Fruit fly (Drosophila melanogaster) whole organism, embryonic: ENCODE measurements around the gene CG3337.
A peak's percentile ranks its signal among the peaks of the same experiment; 100 is the strongest.

Experiments used
- B-H2 ChIP-seq: fragments of 200-800 bp; sonication (Bioruptor generic); optimal IDR thresholded peaks from 2 replicates; lab custom pipeline; 2018; ENCODE audit warnings: missing biosample characterization, mild to moderate bottlenecking, missing genetic modification characterization
- Bgb ChIP-seq: fragments of 200-800 bp; sonication (Bioruptor generic); IDR thresholded peaks from 2 replicates; pipeline ENCODE4 v1.3.6; 2022; ENCODE audit warnings: missing biosample characterization, missing genetic modification characterization; ENCODE audit not compliant: partially characterized antibody
- CG11398 ChIP-seq: fragments of 200-800 bp; sonication (Bioruptor generic); optimal IDR thresholded peaks from 2 replicates; lab custom pipeline; 2016; ENCODE audit warnings: missing biosample characterization, missing genetic modification characterization
- CG11560 ChIP-seq: fragments of 200-800 bp; sonication (Bioruptor generic); IDR thresholded peaks from 3 replicates; pipeline ENCODE4 v1.3.6; 2022; ENCODE audit warnings: missing biosample characterization, missing genetic modification characterization
- CG12155 ChIP-seq: fragments of 200-800 bp; sonication (Bioruptor generic); optimal IDR thresholded peaks from 3 replicates; lab custom pipeline; 2016; ENCODE audit warnings: missing biosample characterization, missing genetic modification characterization
- CG12219 ChIP-seq: fragments of 200-800 bp; sonication (Bioruptor generic); optimal IDR thresholded peaks from 3 replicates; lab custom pipeline; 2018; ENCODE audit warnings: missing biosample characterization, mild to moderate bottlenecking, missing genetic modification characterization
- CG12769 ChIP-seq: fragments of 200-800 bp; sonication (Bioruptor generic); optimal IDR thresholded peaks from 2 replicates; lab custom pipeline; 2019; ENCODE audit warnings: missing biosample characterization, mild to moderate bottlenecking, missing genetic modification characterization, moderate library complexity
- CG15514 ChIP-seq: fragments of 200-800 bp; sonication (Bioruptor generic); optimal IDR thresholded peaks from 3 replicates; lab custom pipeline; 2017; ENCODE audit warnings: missing biosample characterization, missing genetic modification characterization, mild to moderate bottlenecking, moderate library complexity, missing genetic modification reagents
- CG1603 ChIP-seq: fragments of 200-800 bp; sonication (Bioruptor generic); optimal IDR thresholded peaks from 2 replicates; lab custom pipeline; 2019; ENCODE audit warnings: missing biosample characterization, mild to moderate bottlenecking, missing genetic modification characterization, moderate library complexity
- CG16815 ChIP-seq: fragments of 200-800 bp; sonication (Bioruptor generic); optimal IDR thresholded peaks from 3 replicates; lab custom pipeline; 2017; ENCODE audit warnings: missing biosample characterization, mild to moderate bottlenecking, missing genetic modification characterization
- CG17359 ChIP-seq: fragments of 200-800 bp; sonication (Bioruptor generic); optimal IDR thresholded peaks from 3 replicates; lab custom pipeline; 2018; ENCODE audit warnings: missing biosample characterization, mild to moderate bottlenecking, missing genetic modification characterization, moderate library complexity
- CG17912 ChIP-seq: fragments of 200-800 bp; sonication (Bioruptor generic); optimal IDR thresholded peaks from 2 replicates; lab custom pipeline; 2018; ENCODE audit warnings: missing biosample characterization, mild to moderate bottlenecking, missing genetic modification characterization
- CG3065 ChIP-seq: fragments of 200-800 bp; sonication (Bioruptor generic); optimal IDR thresholded peaks from 2 replicates; lab custom pipeline; 2016; ENCODE audit warnings: missing biosample characterization, missing genetic modification characterization
- CG34422 ChIP-seq: fragments of 200-800 bp; sonication (Bioruptor generic); IDR thresholded peaks from 3 replicates; pipeline ENCODE4 v1.3.6; 2022; ENCODE audit warnings: missing biosample characterization, missing genetic modification characterization
- CG3838 ChIP-seq: fragments of 200-800 bp; sonication (Bioruptor generic); optimal IDR thresholded peaks from 3 replicates; lab custom pipeline; 2016; ENCODE audit warnings: missing biosample characterization, missing genetic modification characterization
- CG4282 ChIP-seq: fragments of 200-800 bp; sonication (Bioruptor generic); optimal IDR thresholded peaks from 2 replicates; lab custom pipeline; 2016; ENCODE audit warnings: missing biosample characterization, missing genetic modification characterization
- CG4707 ChIP-seq: fragments of 200-800 bp; sonication (Bioruptor generic); optimal IDR thresholded peaks from 2 replicates; lab custom pipeline; 2018; ENCODE audit warnings: missing biosample characterization, mild to moderate bottlenecking, missing genetic modification characterization, moderate library complexity
- CG4854 ChIP-seq: fragments of 200-800 bp; sonication (Bioruptor generic); optimal IDR thresholded peaks from 2 replicates; lab custom pipeline; 2016; ENCODE audit warnings: missing biosample characterization, missing genetic modification characterization, inconsistent platforms
- CG6813 ChIP-seq: fragments of 200-800 bp; sonication (Bioruptor generic); optimal IDR thresholded peaks from 2 replicates; lab custom pipeline; 2017; ENCODE audit warnings: missing biosample characterization, missing genetic modification characterization, mild to moderate bottlenecking, moderate library complexity, missing genetic modification reagents
- CG8359 ChIP-seq: fragments of 200-800 bp; sonication (Bioruptor generic); optimal IDR thresholded peaks from 2 replicates; lab custom pipeline; 2017; ENCODE audit warnings: missing biosample characterization, mild to moderate bottlenecking, missing genetic modification characterization, borderline replicate concordance
- D19B ChIP-seq: fragments of 200-800 bp; sonication (Bioruptor generic); optimal IDR thresholded peaks from 2 replicates; lab custom pipeline; 2017; ENCODE audit warnings: missing biosample characterization, mild to moderate bottlenecking, missing genetic modification characterization
- Dip3 ChIP-seq: fragments of 200-800 bp; sonication (Bioruptor generic); optimal IDR thresholded peaks from 3 replicates; lab custom pipeline; 2016; ENCODE audit warnings: missing biosample characterization, missing genetic modification characterization
- Dll ChIP-seq: fragments of 200-800 bp; sonication (Bioruptor generic); IDR thresholded peaks from 4 replicates; pipeline ENCODE4 v1.3.6; 2022; ENCODE audit warnings: missing biosample characterization, missing genetic modification characterization; ENCODE audit not compliant: partially characterized antibody
- Dp ChIP-seq: fragments of 200-800 bp; sonication (Bioruptor generic); optimal IDR thresholded peaks from 2 replicates; lab custom pipeline; 2018; ENCODE audit warnings: missing biosample characterization, mild to moderate bottlenecking, missing genetic modification characterization, moderate library complexity
- Elba2 ChIP-seq: fragments of 200-800 bp; sonication (Bioruptor generic); optimal IDR thresholded peaks from 3 replicates; lab custom pipeline; 2016; ENCODE audit warnings: missing biosample characterization, missing genetic modification characterization
- HmgD ChIP-seq: fragments of 200-800 bp; sonication (Bioruptor generic); optimal IDR thresholded peaks from 3 replicates; lab custom pipeline; 2016; ENCODE audit warnings: missing biosample characterization, missing genetic modification characterization
- HmgZ ChIP-seq: fragments of 200-800 bp; sonication (Bioruptor generic); optimal IDR thresholded peaks from 2 replicates; lab custom pipeline; 2018; ENCODE audit warnings: missing biosample characterization, mild to moderate bottlenecking, missing genetic modification characterization
- MTF-1 ChIP-seq: fragments of 200-800 bp; sonication (Bioruptor generic); optimal IDR thresholded peaks from 2 replicates; lab custom pipeline; 2018; ENCODE audit warnings: missing biosample characterization, mild to moderate bottlenecking, missing genetic modification characterization, borderline replicate concordance
- Oli ChIP-seq: fragments of 200-800 bp; sonication (Bioruptor generic); optimal IDR thresholded peaks from 2 replicates; lab custom pipeline; 2018; ENCODE audit warnings: missing biosample characterization, mild to moderate bottlenecking, missing genetic modification characterization, moderate library complexity
- TFAM ChIP-seq: fragments of 200-800 bp; sonication (Bioruptor generic); optimal IDR thresholded peaks from 2 replicates; lab custom pipeline; 2017; ENCODE audit warnings: missing biosample characterization, missing genetic modification characterization, inconsistent platforms
- ab ChIP-seq: fragments of 200-800 bp; sonication (Bioruptor generic); optimal IDR thresholded peaks from 2 replicates; lab custom pipeline; 2016; ENCODE audit warnings: missing biosample characterization, missing genetic modification characterization
- bsh ChIP-seq, 2 experiments: fragments of 200-800 bp; sonication (Bioruptor generic); optimal IDR thresholded peaks; 2 replicates each; lab custom pipeline; 2017 to 2018; ENCODE audit warnings: mild to moderate bottlenecking in 2 of 2, missing biosample characterization in 2 of 2, missing genetic modification characterization in 2 of 2, moderate library complexity in 1 of 2
- crc ChIP-seq: fragments of 200-800 bp; sonication (Bioruptor generic); optimal IDR thresholded peaks from 2 replicates; lab custom pipeline; 2016; ENCODE audit warnings: missing biosample characterization, missing genetic modification characterization
- dpn ChIP-seq, 2 experiments: fragments of 200-800 bp; sonication (Bioruptor generic); optimal IDR thresholded peaks; 3 replicates each; lab custom pipeline; 2016; ENCODE audit warnings: missing biosample characterization in 2 of 2, missing genetic modification characterization in 2 of 2
- emc ChIP-seq: fragments of 200-800 bp; sonication (Bioruptor generic); optimal IDR thresholded peaks from 2 replicates; lab custom pipeline; 2016; ENCODE audit warnings: missing biosample characterization, missing genetic modification characterization
- gsb ChIP-seq: fragments of 200-800 bp; sonication (Bioruptor generic); IDR thresholded peaks from 2 replicates; pipeline ENCODE4 v1.3.6; 2022; ENCODE audit warnings: missing biosample characterization, missing genetic modification characterization
- gsb-n ChIP-seq: fragments of 200-800 bp; sonication (Bioruptor generic); optimal IDR thresholded peaks from 3 replicates; lab custom pipeline; 2018; ENCODE audit warnings: missing biosample characterization, mild to moderate bottlenecking, missing genetic modification characterization
- hkb ChIP-seq, 2 experiments: fragments of 200-800 bp in 1 of 2; fragments of >200 bp in 1 of 2; sonication (Bioruptor generic) in 1 of 2; IDR thresholded peaks in 1 of 2; optimal IDR thresholded peaks in 1 of 2; 2 replicates each; pipeline versions ENCODE4 v1.3.6 to Lab custom; 2017 to 2022; ENCODE audit warnings: missing biosample characterization in 1 of 2, missing genetic modification characterization in 1 of 2
- lilli ChIP-seq: fragments of 200-800 bp; sonication (Bioruptor generic); optimal IDR thresholded peaks from 3 replicates; lab custom pipeline; 2016; ENCODE audit warnings: missing biosample characterization, missing genetic modification characterization
- mld ChIP-seq: fragments of 200-800 bp; sonication (Bioruptor generic); IDR thresholded peaks from 3 replicates; pipeline ENCODE4 v1.3.6; 2022; ENCODE audit warnings: missing biosample characterization, missing genetic modification characterization; ENCODE audit not compliant: partially characterized antibody
- pfk ChIP-seq: fragments of 200-800 bp; sonication (Bioruptor generic); optimal IDR thresholded peaks from 2 replicates; lab custom pipeline; 2018; ENCODE audit warnings: missing biosample characterization, mild to moderate bottlenecking, missing genetic modification characterization, moderate library complexity
- psq ChIP-seq: fragments of 200-800 bp; sonication (Bioruptor generic); optimal IDR thresholded peaks from 2 replicates; lab custom pipeline; 2017; ENCODE audit warnings: missing biosample characterization, missing genetic modification characterization
- repo ChIP-seq: fragments of 200-800 bp; sonication (Bioruptor generic); optimal IDR thresholded peaks from 2 replicates; lab custom pipeline; 2016; ENCODE audit warnings: missing biosample characterization, missing genetic modification characterization
- salm ChIP-seq: fragments of 200-800 bp; sonication (Bioruptor generic); optimal IDR thresholded peaks from 2 replicates; lab custom pipeline; 2018; ENCODE audit warnings: missing biosample characterization, mild to moderate bottlenecking, missing genetic modification characterization
- sens ChIP-seq: fragments of 200-800 bp; sonication (Bioruptor generic); peaks from one replicate; lab custom pipeline; 2016; ENCODE audit warnings: missing biosample characterization, missing genetic modification characterization
- seq ChIP-seq: fragments of 200-800 bp; sonication (Bioruptor generic); IDR thresholded peaks from 2 replicates; pipeline ENCODE4 v1.3.6; 2022; ENCODE audit warnings: missing biosample characterization, missing genetic modification characterization
- so ChIP-seq: fragments of 200-800 bp; sonication (Bioruptor generic); IDR thresholded peaks from 3 replicates; pipeline ENCODE4 v1.3.6; 2022; ENCODE audit warnings: missing biosample characterization, missing genetic modification characterization

The CG3337 gene

dm6 chr3R:21187394-21188392 lies 35.7 kb downstream of the CG3337 start (continued):
- TF ChIP-seq CG8359 (GFP tag; lab: Kevin White, UChicago) (no peak), CG4854 (GFP tag; lab: Kevin White, UChicago) (no peak), CG12219 (GFP tag; lab: Kevin White, UChicago) (no peak), CG3065 (GFP tag; lab: Kevin White, UChicago) (no peak), CG4282 (GFP tag; lab: Kevin White, UChicago) (no peak), MTF-1 (GFP tag; lab: Kevin White, UChicago) (no peak), ab (GFP tag; lab: Kevin White, UChicago) (no peak), Dp (GFP tag; lab: Kevin White, UChicago) (no peak), CG15514 (GFP tag; lab: Kevin White, UChicago) (no peak), TFAM (GFP tag; lab: Kevin White, UChicago) (no peak), CG34422 (GFP tag; lab: Robert Waterston, UW) (no peak), sens (GFP tag; lab: Kevin White, UChicago) (peak; percentile 73), so (GFP tag; lab: Robert Waterston, UW) (no peak), salm (tag; lab: Kevin White, UChicago) (no peak), bsh (GFP tag; optimal IDR thresholded peaks at IDR 0.05; lab: Kevin White, UChicago) (peak in 1 of 2 experiments; percentile 6), HmgD (GFP tag; lab: Kevin White, UChicago) (no peak), D19B (GFP tag; lab: Kevin White, UChicago) (no peak), HmgZ (tag; lab: Kevin White, UChicago) (no peak), seq (GFP tag; lab: Robert Waterston, UW) (0 out of 2 replicates have a peak, but pooled peaks have one; percentile 6), CG17359 (tag; lab: Kevin White, UChicago) (peak; percentile 21), Dip3 (no peak), mld (GFP tag; lab: Robert Waterston, UW) (no peak), gsb (GFP tag; lab: Robert Waterston, UW) (peak; percentile 40; the same call in 1 of the 2 replicates), Bgb (GFP tag; lab: Robert Waterston, UW) (no peak), CG3838 (GFP tag; lab: Kevin White, UChicago) (no peak), CG17912 (GFP tag; lab: Kevin White, UChicago) (no peak), Elba2 (GFP tag; lab: Kevin White, UChicago) (no peak), psq (GFP tag; lab: Kevin White, UChicago) (no peak), CG11398 (GFP tag; lab: Kevin White, UChicago) (no peak), lilli (GFP tag; lab: Kevin White, UChicago) (peak; percentile 42), dpn (GFP tag; optimal IDR thresholded peaks at IDR 0.05; lab: Kevin White, UChicago) (peak in 1 of 2 experiments; percentile 27), Dll (GFP tag; lab: Robert Waterston, UW) (no peak), Oli (peak; percentile 42), CG12769 (tag; lab: Kevin White, UChicago) (peak; percentile 48), CG6813 (GFP tag; lab: Kevin White, UChicago) (no peak), CG1603 (tag; lab: Kevin White, UChicago) (no peak), crc (GFP tag; lab: Kevin White, UChicago) (no peak), gsb-n (tag; lab: Kevin White, UChicago) (no peak), CG12155 (GFP tag; lab: Kevin White, UChicago) (no peak), emc (GFP tag; lab: Kevin White, UChicago) (no peak), B-H2 (GFP tag; lab: Kevin White, UChicago) (no peak), CG11560 (tag; lab: Robert Waterston, UW) (no peak), repo (GFP tag; lab: Kevin White, UChicago) (no peak), hkb (optimal IDR thresholded peaks at IDR 0.05; lab: Kevin White, UChicago) (no peak), hkb (GFP tag; IDR thresholded peaks at IDR 0.05; lab: Robert Waterston, UW) (peak; percentile 74), pfk (GFP tag; lab: Kevin White, UChicago) (no peak), CG16815 (GFP tag; lab: Kevin White, UChicago) (peak; percentile 2), CG4707 (GFP tag; lab: Kevin White, UChicago) (no peak)
